Worm (Caenorhabditis elegans): ENCODE results near the gene C08F1.10.

DNA sequence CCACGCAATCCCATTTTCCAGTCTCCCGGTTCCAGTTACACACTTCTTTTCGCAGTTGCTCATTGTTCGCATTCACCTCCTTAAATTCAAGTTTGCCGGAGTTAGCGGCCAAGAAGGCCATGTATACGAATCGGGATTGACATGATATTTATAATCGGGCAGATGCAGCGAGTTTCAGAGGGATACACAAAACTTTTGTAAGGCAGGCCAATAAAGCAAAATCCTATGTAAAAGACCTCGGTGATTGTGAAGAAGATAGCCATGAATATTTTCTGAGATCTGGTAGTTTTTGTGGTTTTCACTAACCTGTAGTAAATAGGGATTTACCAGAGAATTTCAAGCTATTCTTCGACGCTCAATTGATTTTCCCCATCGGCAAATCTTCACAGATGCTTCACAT, 19.4 kb downstream of the C08F1.10 start:
- no peak for TF ChIP-seq ceh-82 (tag; optimal IDR thresholded peaks at IDR 0.05)
- no peak for TF ChIP-seq zag-1 (tag; optimal IDR thresholded peaks at IDR 0.05)

Data from whole organism, L2 larva.